Worm (Caenorhabditis elegans) whole organism, young adult: Measurements from ENCODE around the gene C06H2.7.

Source experiments
- B0019.2 ChIP-seq: fragments of 200-800 bp; sonication (Bioruptor generic); conservative IDR thresholded peaks from 2 replicates; pipeline ENCODE4 v1.3.6; 2022; ENCODE audit warnings: missing genetic modification reagents, missing genetic modification characterization, missing compliant biosample characterization
- B0035.1 ChIP-seq: sonication (generic microtip); optimal IDR thresholded peaks from 2 replicates; lab custom pipeline; 2016; ENCODE audit warnings: missing genetic modification characterization, mild to moderate bottlenecking, missing compliant biosample characterization, missing genotype, missing genetic modification reagents
- B0336.3 ChIP-seq: fragments of 200-800 bp; sonication (Bioruptor generic); IDR thresholded peaks from 2 replicates; pipeline ENCODE4 v1.3.6; 2022; ENCODE audit warnings: missing genetic modification characterization, missing compliant biosample characterization
- C06A6.2 ChIP-seq: fragments of 200-800 bp; sonication (Bioruptor generic); conservative IDR thresholded peaks from 2 replicates; pipeline ENCODE4 v1.3.6; 2022; ENCODE audit warnings: missing genetic modification characterization, missing compliant biosample characterization
- F10E7.11 ChIP-seq: sonication (generic microtip); optimal IDR thresholded peaks from 2 replicates; lab custom pipeline; 2017; ENCODE audit warnings: mild to moderate bottlenecking, missing genetic modification characterization, moderate library complexity, missing compliant biosample characterization
- F23B12.7 ChIP-seq: sonication (generic microtip); optimal IDR thresholded peaks from 2 replicates; lab custom pipeline; 2017; ENCODE audit warnings: missing genetic modification characterization, mild to moderate bottlenecking, missing compliant biosample characterization, antibody characterized with exemption, moderate library complexity; ENCODE audit not compliant: insufficient read depth
- F39B2.1 ChIP-seq: fragments of 200-800 bp; sonication (Bioruptor generic); IDR thresholded peaks from 2 replicates; pipeline ENCODE4 v1.3.6; 2022; ENCODE audit warnings: missing genetic modification reagents, missing genetic modification characterization, missing compliant biosample characterization
- F49E8.2 ChIP-seq: sonication (generic microtip); optimal IDR thresholded peaks from 3 replicates; lab custom pipeline; 2017; ENCODE audit warnings: missing genetic modification characterization, mild to moderate bottlenecking, missing compliant biosample characterization, antibody characterized with exemption, moderate library complexity; ENCODE audit not compliant: insufficient read depth
- F55B11.4 ChIP-seq: sonication (generic microtip); optimal IDR thresholded peaks from 2 replicates; lab custom pipeline; 2016; ENCODE audit warnings: missing compliant biosample characterization, missing genetic modification characterization, borderline replicate concordance; ENCODE audit not compliant: insufficient read depth
- F57A8.1 ChIP-seq: fragments of 200-800 bp; sonication (Bioruptor generic); optimal IDR thresholded peaks from 2 replicates; lab custom pipeline; 2018; ENCODE audit warnings: mild to moderate bottlenecking, missing genetic modification characterization, moderate library complexity, missing compliant biosample characterization
- T07F8.4 ChIP-seq: sonication (generic microtip); optimal IDR thresholded peaks from 2 replicates; lab custom pipeline; 2016; ENCODE audit warnings: mild to moderate bottlenecking, missing genetic modification characterization, moderate library complexity, missing compliant biosample characterization
- Y79H2A.3 ChIP-seq: fragments of 200-800 bp; sonication (Bioruptor generic); conservative IDR thresholded peaks from 2 replicates; pipeline ENCODE4 v1.3.6; 2022; ENCODE audit warnings: missing genetic modification reagents, missing genetic modification characterization, missing compliant biosample characterization
- aptf-3 ChIP-seq: fragments of 200-800 bp; sonication (Bioruptor generic); IDR thresholded peaks from 2 replicates; pipeline ENCODE4 v1.3.6; 2022; ENCODE audit warnings: missing genetic modification characterization, missing compliant biosample characterization
- attf-5 ChIP-seq: fragments of 200-800 bp; sonication (Bioruptor generic); optimal IDR thresholded peaks from 2 replicates; lab custom pipeline; 2018; ENCODE audit warnings: mild to moderate bottlenecking, missing genetic modification characterization, missing compliant biosample characterization
- attf-6 ChIP-seq: fragments of 200-800 bp; sonication (Bioruptor generic); IDR thresholded peaks from 2 replicates; pipeline ENCODE4 v1.3.6; 2022; ENCODE audit warnings: missing genetic modification reagents, missing genetic modification characterization, missing compliant biosample characterization
- cebp-1 ChIP-seq, 2 experiments: fragments of 200-800 bp in 1 of 2; sonication (Bioruptor generic) in 1 of 2; sonication (generic microtip) in 1 of 2; IDR thresholded peaks in 1 of 2; optimal IDR thresholded peaks in 1 of 2; 2 replicates each; pipeline versions ENCODE4 v1.3.6 to Lab custom; 2017 to 2022; ENCODE audit warnings: missing compliant biosample characterization in 2 of 2, missing genetic modification characterization in 2 of 2, mild to moderate bottlenecking in 1 of 2, missing genetic modification reagents in 1 of 2, moderate library complexity in 1 of 2
- ceh-40 ChIP-seq: fragments of 200-800 bp; sonication (Bioruptor generic); IDR thresholded peaks from 2 replicates; pipeline ENCODE4 v1.3.6; 2022; ENCODE audit warnings: missing genetic modification characterization, missing compliant biosample characterization
- ceh-58 ChIP-seq: fragments of 200-800 bp; sonication (Bioruptor generic); IDR thresholded peaks from 2 replicates; pipeline ENCODE4 v1.3.6; 2022; ENCODE audit warnings: missing genetic modification characterization, missing compliant biosample characterization
- dox-1 ChIP-seq: fragments of 200-800 bp; sonication (Bioruptor generic); IDR thresholded peaks from 2 replicates; pipeline ENCODE4 v1.3.6; 2022; ENCODE audit warnings: missing genetic modification reagents, missing genetic modification characterization, missing compliant biosample characterization
- egrh-3 ChIP-seq: fragments of 200-800 bp; sonication (Bioruptor generic); IDR thresholded peaks from 2 replicates; pipeline ENCODE4 v1.3.6; 2022; ENCODE audit warnings: missing genetic modification reagents, missing genetic modification characterization, missing compliant biosample characterization
- ekl-4 ChIP-seq: fragments of 200-800 bp; sonication (Bioruptor generic); IDR thresholded peaks from 2 replicates; pipeline ENCODE4 v1.3.6; 2022; ENCODE audit warnings: missing genetic modification reagents, missing genetic modification characterization, missing compliant biosample characterization
- gei-17 ChIP-seq: fragments of 200-800 bp; sonication (Bioruptor generic); optimal IDR thresholded peaks from 2 replicates; lab custom pipeline; 2018; ENCODE audit warnings: mild to moderate bottlenecking, missing genetic modification characterization, missing compliant biosample characterization
- him-1 ChIP-seq: sonication (generic microtip); optimal IDR thresholded peaks from 2 replicates; lab custom pipeline; 2016; ENCODE audit warnings: missing genotype, missing genetic modification reagents, missing genetic modification characterization, missing compliant biosample characterization
- hmg-1.2 ChIP-seq: fragments of 200-800 bp; sonication (Bioruptor generic); IDR thresholded peaks from 2 replicates; pipeline ENCODE4 v1.3.6; 2022; ENCODE audit warnings: missing genetic modification reagents, missing genetic modification characterization, missing compliant biosample characterization
- lin-35 ChIP-seq, 3 experiments: fragments of 150-350 bp in 2 of 3; sonication (generic microtip) in 1 of 3; optimal IDR thresholded peaks; 2 replicates each; lab custom pipeline; 2014 to 2018; ENCODE audit warnings: missing biosample characterization in 3 of 3, missing genetic modification characterization in 3 of 3, missing genetic modification reagents in 3 of 3
- lin-40 ChIP-seq: sonication (generic microtip); optimal IDR thresholded peaks from 2 replicates; lab custom pipeline; 2016; ENCODE audit warnings: missing genetic modification characterization, mild to moderate bottlenecking, missing compliant biosample characterization, missing genotype, missing genetic modification reagents
- madf-6 ChIP-seq: fragments of 200-800 bp; sonication (Bioruptor generic); IDR thresholded peaks from 2 replicates; pipeline ENCODE4 v1.3.6; 2022; ENCODE audit warnings: missing genetic modification reagents, missing genetic modification characterization, missing compliant biosample characterization
- mxl-1 ChIP-seq: sonication (generic microtip); optimal IDR thresholded peaks from 2 replicates; lab custom pipeline; 2016; ENCODE audit warnings: missing genetic modification characterization, missing compliant biosample characterization
- nfya-1 ChIP-seq: sonication (generic microtip); optimal IDR thresholded peaks from 2 replicates; lab custom pipeline; 2017; ENCODE audit warnings: antibody characterized with exemption, missing compliant biosample characterization, missing genetic modification characterization, borderline replicate concordance; ENCODE audit not compliant: insufficient read depth
- snpc-4 ChIP-seq, 5 experiments: fragments of 150-350 bp in 1 of 5; sonication (generic microtip) in 4 of 5; optimal IDR thresholded peaks; 2 replicates each; lab custom pipeline; 2014 to 2018; ENCODE audit warnings: missing genetic modification characterization in 5 of 5, missing biosample characterization in 3 of 5, antibody characterized with exemption in 2 of 5, mild to moderate bottlenecking in 2 of 5, missing compliant biosample characterization in 2 of 5, missing genotype in 2 of 5, moderate library complexity in 2 of 5, missing genetic modification reagents in 1 of 5
- sptf-2 ChIP-seq: fragments of 200-800 bp; sonication (Bioruptor generic); optimal IDR thresholded peaks from 2 replicates; lab custom pipeline; 2018; ENCODE audit warnings: mild to moderate bottlenecking, missing genetic modification characterization, missing compliant biosample characterization
- unc-130 ChIP-seq: sonication (generic microtip); optimal IDR thresholded peaks from 2 replicates; lab custom pipeline; 2016; ENCODE audit warnings: missing genetic modification reagents, missing genetic modification characterization, missing compliant biosample characterization
- xnd-1 ChIP-seq: sonication (generic microtip); optimal IDR thresholded peaks from 2 replicates; lab custom pipeline; 2016; ENCODE audit warnings: missing genotype, missing genetic modification reagents, missing genetic modification characterization, missing compliant biosample characterization
- zim-3 ChIP-seq: sonication (generic microtip); optimal IDR thresholded peaks from 2 replicates; lab custom pipeline; 2017; ENCODE audit warnings: mild to moderate bottlenecking, missing genetic modification characterization, moderate library complexity, missing compliant biosample characterization
- ztf-25 ChIP-seq: fragments of 200-800 bp; sonication (Bioruptor generic); IDR thresholded peaks from 2 replicates; pipeline ENCODE4 v1.3.6; 2022; ENCODE audit warnings: missing genetic modification reagents, missing genetic modification characterization, missing compliant biosample characterization
- ztf-28 ChIP-seq: fragments of 200-800 bp; sonication (Bioruptor generic); IDR thresholded peaks from 2 replicates; pipeline ENCODE4 v1.3.6; 2022; ENCODE audit warnings: missing genetic modification reagents, missing genetic modification characterization, missing compliant biosample characterization

C06H2.7 gene

ce11 chrV:11171906-11172305, 27.3 kb upstream of the C06H2.7 start, which contains the start of gene T19C4.5:
Gene T19C4.5, plus strand, starts transcription at chrV:11172213.
- no peak for TF ChIP-seq ztf-25 (GFP tag; lab: Robert Waterston, UW)
- TF ChIP-seq aptf-3, result no peak
- TF ChIP-seq lin-40 (tag; lab: Kevin White, UChicago), result no peak
- no peak for TF ChIP-seq snpc-4 (GFP tag; optimal IDR thresholded peaks at IDR 0.05; lab: Kevin White, UChicago)
- TF ChIP-seq snpc-4 (tag; optimal IDR thresholded peaks at IDR 0.05; lab: Kevin White, UChicago), result no peak
- TF ChIP-seq unc-130 (GFP tag; lab: Kevin White, UChicago), result no peak
- TF ChIP-seq attf-5 (GFP tag; lab: Kevin White, UChicago), result no peak
- TF ChIP-seq gei-17 (GFP tag; lab: Kevin White, UChicago), result no peak
- no peak for TF ChIP-seq dox-1 (GFP tag; lab: Robert Waterston, UW)
- no peak for TF ChIP-seq ceh-40 (GFP tag; lab: Robert Waterston, UW)
- TF ChIP-seq C06A6.2, result no peak

ce11 chrV:11170564-11171329, 26.2 kb upstream of the C06H2.7 start:
- TF ChIP-seq B0336.3 (GFP tag; lab: Robert Waterston, UW), result no peak

DNA sequence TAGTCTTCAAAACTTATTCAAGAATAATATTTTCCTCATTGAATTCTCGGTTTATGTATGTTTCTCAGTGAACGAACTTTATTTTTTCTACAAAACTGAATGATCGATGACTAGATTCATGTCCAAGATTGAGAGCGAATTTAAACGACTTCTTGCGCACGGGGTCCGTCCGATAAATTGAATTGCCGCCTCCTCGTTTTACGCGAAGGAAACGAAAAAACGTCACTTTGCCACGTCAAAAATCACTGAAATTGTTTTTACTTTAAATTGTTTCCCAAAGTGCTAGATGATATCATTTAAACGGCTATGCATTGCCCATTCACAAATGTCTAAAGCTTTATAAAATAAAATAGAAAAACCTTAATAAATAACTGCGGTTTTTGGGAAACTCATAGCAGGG, 23.2 kb upstream of the C06H2.7 start:
- TF ChIP-seq T07F8.4 (no peak), him-1 (tag; lab: Kevin White, UChicago) (no peak), zim-3 (tag; lab: Kevin White, UChicago) (no peak), sptf-2 (GFP tag; lab: Kevin White, UChicago) (no peak), lin-35 (GFP tag; optimal IDR thresholded peaks at IDR 0.05; lab: Kevin White, UChicago) (no peak), hmg-1.2 (GFP tag; lab: Robert Waterston, UW) (no peak), ztf-28 (GFP tag; lab: Robert Waterston, UW) (no peak), ztf-25 (GFP tag; lab: Robert Waterston, UW) (no peak), Y79H2A.3 (GFP tag; lab: Robert Waterston, UW) (no peak), attf-5 (GFP tag; lab: Kevin White, UChicago) (no peak), B0019.2 (GFP tag; lab: Robert Waterston, UW) (no peak), cebp-1 (GFP tag; IDR thresholded peaks at IDR 0.05; lab: Robert Waterston, UW) (no peak), cebp-1 (tag; optimal IDR thresholded peaks at IDR 0.05; lab: Kevin White, UChicago) (no peak), ceh-58 (GFP tag; lab: Robert Waterston, UW) (no peak), xnd-1 (tag; lab: Kevin White, UChicago) (no peak), F49E8.2 (no peak), egrh-3 (GFP tag; lab: Robert Waterston, UW) (no peak), F10E7.11 (tag; lab: Kevin White, UChicago) (no peak)

ce11 chrV:11164475-11164874, 19.9 kb upstream of the C06H2.7 start, which contains the start of gene srg-40:
Gene srg-40, minus strand, starts transcription at chrV:11164575.
- TF ChIP-seq mxl-1 (tag; lab: Kevin White, UChicago) (no peak), zim-3 (tag; lab: Kevin White, UChicago) (no peak), F55B11.4 (no peak), C06A6.2 (no peak), B0035.1 (tag; lab: Kevin White, UChicago) (no peak), F57A8.1 (GFP tag; lab: Kevin White, UChicago) (no peak), nfya-1 (no peak), ztf-28 (GFP tag; lab: Robert Waterston, UW) (no peak), madf-6 (GFP tag; lab: Robert Waterston, UW) (no peak), xnd-1 (tag; lab: Kevin White, UChicago) (no peak), attf-6 (no peak), ekl-4 (GFP tag; lab: Robert Waterston, UW) (no peak), F23B12.7 (tag; lab: Kevin White, UChicago) (no peak), F39B2.1 (no peak)
